Worm (Caenorhabditis elegans) whole organism, L1 larva: ENCODE data around the gene C17H12.2.

Experiments used
- aly-2 ChIP-seq: fragments of 150-350 bp; optimal IDR thresholded peaks from 2 replicates; lab custom pipeline; 2014; ENCODE audit warnings: missing biosample characterization, missing genetic modification characterization
- blmp-1 ChIP-seq: fragments of 150-350 bp; optimal IDR thresholded peaks from 2 replicates; lab custom pipeline; 2014; ENCODE audit warnings: missing biosample characterization, missing genetic modification characterization
- ceh-88 ChIP-seq: fragments of 200-800 bp; sonication (Bioruptor generic); IDR thresholded peaks from 2 replicates; pipeline ENCODE4 v1.3.6; 2022; ENCODE audit warnings: missing genetic modification characterization, missing compliant biosample characterization
- ceh-90 ChIP-seq: sonication (generic microtip); optimal IDR thresholded peaks from 2 replicates; lab custom pipeline; 2016; ENCODE audit warnings: missing genetic modification characterization, missing compliant biosample characterization
- ces-1 ChIP-seq: fragments of 150-350 bp; optimal IDR thresholded peaks from 2 replicates; lab custom pipeline; 2014; ENCODE audit warnings: missing biosample characterization, missing genetic modification reagents, missing genetic modification characterization
- efl-1 ChIP-seq, 4 experiments: fragments of 150-350 bp; optimal IDR thresholded peaks in 3 of 4; peaks in 1 of 4; 1 replicate in 1 of 4; 2 replicates in 3 of 4; lab custom pipeline; 2014; ENCODE audit warnings: missing biosample characterization in 2 of 4, missing genetic modification characterization in 2 of 4, missing genetic modification reagents in 2 of 4
- egl-13 ChIP-seq: sonication (generic microtip); optimal IDR thresholded peaks from 2 replicates; lab custom pipeline; 2016; ENCODE audit warnings: missing genotype, missing genetic modification reagents, missing genetic modification characterization, missing compliant biosample characterization
- elt-2 ChIP-seq: sonication (generic microtip); optimal IDR thresholded peaks from 2 replicates; lab custom pipeline; 2016; ENCODE audit warnings: missing genetic modification characterization, mild to moderate bottlenecking, inconsistent platforms, missing compliant biosample characterization, missing genetic modification reagents
- elt-3 ChIP-seq, 6 experiments: fragments of 150-350 bp in 1 of 6; sonication (generic microtip); optimal IDR thresholded peaks; 2 replicates each; lab custom pipeline; 2017 to 2018; ENCODE audit warnings: missing biosample characterization in 6 of 6, missing genetic modification characterization in 6 of 6, inconsistent platforms in 1 of 6
- fkh-10 ChIP-seq: sonication (generic microtip); optimal IDR thresholded peaks from 2 replicates; lab custom pipeline; 2017; ENCODE audit warnings: missing biosample characterization, missing genetic modification reagents, missing genetic modification characterization
- fkh-8 ChIP-seq: sonication (generic microtip); optimal IDR thresholded peaks from 2 replicates; lab custom pipeline; 2016; ENCODE audit warnings: mild to moderate bottlenecking, missing genetic modification characterization, missing compliant biosample characterization
- fos-1 ChIP-seq: fragments of 150-350 bp; optimal IDR thresholded peaks from 2 replicates; lab custom pipeline; 2014; ENCODE audit warnings: missing biosample characterization, missing genetic modification characterization
- grh-1 ChIP-seq: fragments of 200-800 bp; sonication (Bioruptor generic); IDR thresholded peaks from 2 replicates; pipeline ENCODE4 v1.3.6; 2022; ENCODE audit warnings: missing genetic modification reagents, missing genetic modification characterization, missing compliant biosample characterization
- hlh-17 ChIP-seq: fragments of 200-800 bp; sonication (Bioruptor generic); optimal IDR thresholded peaks from 2 replicates; lab custom pipeline; 2018; ENCODE audit warnings: missing genetic modification characterization, mild to moderate bottlenecking, missing compliant biosample characterization, moderate library complexity, borderline replicate concordance
- hlh-4 ChIP-seq: sonication (generic microtip); optimal IDR thresholded peaks from 2 replicates; lab custom pipeline; 2016; ENCODE audit warnings: mild to moderate bottlenecking, missing genetic modification characterization, missing compliant biosample characterization
- lin-14 ChIP-seq: fragments of 200-800 bp; sonication (Bioruptor generic); optimal IDR thresholded peaks from 2 replicates; lab custom pipeline; 2018; ENCODE audit warnings: mild to moderate bottlenecking, missing genetic modification characterization, moderate library complexity, missing compliant biosample characterization
- lin-15B ChIP-seq: fragments of 150-350 bp; sonication (generic microtip); optimal IDR thresholded peaks from 3 replicates; lab custom pipeline; 2014; ENCODE audit warnings: missing biosample characterization, missing genetic modification characterization
- lin-35 ChIP-seq, 2 experiments: fragments of 150-350 bp; optimal IDR thresholded peaks; 2 replicates each; lab custom pipeline; 2014; ENCODE audit warnings: missing biosample characterization in 2 of 2, missing genetic modification characterization in 2 of 2, missing genetic modification reagents in 2 of 2
- lin-39 ChIP-seq: fragments of 150-350 bp; optimal IDR thresholded peaks from 2 replicates; lab custom pipeline; 2014; ENCODE audit warnings: missing biosample characterization, missing genetic modification reagents, missing genetic modification characterization
- lir-3 ChIP-seq: sonication (generic microtip); optimal IDR thresholded peaks from 2 replicates; lab custom pipeline; 2016; ENCODE audit warnings: mild to moderate bottlenecking, missing genetic modification characterization, moderate library complexity, missing compliant biosample characterization; ENCODE audit not compliant: poor library complexity
- lsy-2 ChIP-seq, 2 experiments: fragments of 150-350 bp; optimal IDR thresholded peaks; 2 replicates each; lab custom pipeline; 2014; ENCODE audit warnings: missing biosample characterization in 2 of 2, missing genetic modification characterization in 2 of 2
- mab-9 ChIP-seq: fragments of 200-800 bp; sonication (Bioruptor generic); IDR thresholded peaks from 2 replicates; pipeline ENCODE4 v1.3.6; 2022; ENCODE audit warnings: missing genetic modification reagents, missing genetic modification characterization, missing compliant biosample characterization
- mef-2 ChIP-seq: fragments of 150-350 bp; optimal IDR thresholded peaks from 2 replicates; lab custom pipeline; 2014; ENCODE audit warnings: missing biosample characterization, missing genetic modification characterization
- nhr-20 ChIP-seq: sonication (generic microtip); optimal IDR thresholded peaks from 2 replicates; lab custom pipeline; 2016; ENCODE audit warnings: mild to moderate bottlenecking, missing genetic modification characterization, missing compliant biosample characterization
- nhr-237 ChIP-seq: fragments of 150-350 bp; optimal IDR thresholded peaks from 2 replicates; lab custom pipeline; 2014; ENCODE audit warnings: missing biosample characterization, missing genetic modification characterization
- nhr-28 ChIP-seq: fragments of 150-350 bp; optimal IDR thresholded peaks from 2 replicates; lab custom pipeline; 2014; ENCODE audit warnings: missing biosample characterization, missing genetic modification characterization
- nhr-71 ChIP-seq: sonication (generic microtip); optimal IDR thresholded peaks from 2 replicates; lab custom pipeline; 2016; ENCODE audit warnings: mild to moderate bottlenecking, missing genetic modification characterization, moderate library complexity, missing compliant biosample characterization
- nhr-85 ChIP-seq: sonication (generic microtip); peaks from one replicate; lab custom pipeline; 2016; ENCODE audit warnings: missing genetic modification characterization, inconsistent platforms, missing compliant biosample characterization
- pax-3 ChIP-seq: fragments of 200-800 bp; sonication (Bioruptor generic); optimal IDR thresholded peaks from 2 replicates; lab custom pipeline; 2018; ENCODE audit warnings: mild to moderate bottlenecking, missing genetic modification characterization, moderate library complexity, missing compliant biosample characterization
- pqm-1 ChIP-seq: sonication (generic microtip); optimal IDR thresholded peaks from 3 replicates; lab custom pipeline; 2017; ENCODE audit warnings: missing biosample characterization, missing genetic modification characterization
- rnt-1 ChIP-seq: sonication (generic microtip); optimal IDR thresholded peaks from 2 replicates; lab custom pipeline; 2016; ENCODE audit warnings: mild to moderate bottlenecking, missing genetic modification characterization, moderate library complexity, missing compliant biosample characterization
- snu-23 ChIP-seq: sonication (generic microtip); optimal IDR thresholded peaks from 2 replicates; lab custom pipeline; 2016; ENCODE audit warnings: missing genetic modification characterization, missing compliant biosample characterization
- sox-4 ChIP-seq: sonication (generic microtip); optimal IDR thresholded peaks from 2 replicates; lab custom pipeline; 2016; ENCODE audit warnings: missing genetic modification characterization, missing compliant biosample characterization
- sptf-1 ChIP-seq: fragments of 150-350 bp; optimal IDR thresholded peaks from 2 replicates; lab custom pipeline; 2014; ENCODE audit warnings: missing biosample characterization, missing genetic modification characterization
- unc-30 ChIP-seq: sonication (generic microtip); optimal IDR thresholded peaks from 2 replicates; lab custom pipeline; 2017; ENCODE audit warnings: missing biosample characterization, missing genetic modification characterization
- unc-62 ChIP-seq: fragments of 150-350 bp; optimal IDR thresholded peaks from 2 replicates; lab custom pipeline; 2014; ENCODE audit warnings: missing biosample characterization, missing genetic modification reagents, missing genetic modification characterization
- unc-86 ChIP-seq: sonication (generic microtip); optimal IDR thresholded peaks from 2 replicates; lab custom pipeline; 2016; ENCODE audit warnings: missing genetic modification characterization, missing compliant biosample characterization
- vab-15 ChIP-seq: sonication (generic microtip); optimal IDR thresholded peaks from 2 replicates; lab custom pipeline; 2017; ENCODE audit warnings: missing genotype, mild to moderate bottlenecking, missing genetic modification characterization, missing compliant biosample characterization
- zag-1 ChIP-seq: fragments of 150-350 bp; optimal IDR thresholded peaks from 2 replicates; lab custom pipeline; 2014; ENCODE audit warnings: missing biosample characterization, missing genetic modification characterization
- zip-4 ChIP-seq: fragments of 200-800 bp; sonication (Bioruptor generic); optimal IDR thresholded peaks from 2 replicates; lab custom pipeline; 2018; ENCODE audit warnings: mild to moderate bottlenecking, missing genetic modification characterization, moderate library complexity, missing compliant biosample characterization
- ztf-11 ChIP-seq, 2 experiments: sonication (generic microtip); optimal IDR thresholded peaks; 2 replicates each; lab custom pipeline; 2016 to 2017; ENCODE audit warnings: missing genetic modification characterization in 2 of 2, missing biosample characterization in 1 of 2, missing compliant biosample characterization in 1 of 2

The C17H12.2 gene

ce11 chrIV:6804815-6805214 is 14.5 kb upstream of the C17H12.2 start, which contains the start of gene C17H12.37:
TSS of gene C17H12.37 (plus strand) at chrIV:6805115.
- TF ChIP-seq elt-2 (tag; lab: Kevin White, UChicago) (no peak), lin-14 (GFP tag; lab: Kevin White, UChicago) (no peak), pax-3 (tag; lab: Kevin White, UChicago) (no peak), nhr-237 (tag; lab: Kevin White, UChicago) (no peak), unc-62 (GFP tag; lab: Kevin White, UChicago) (no peak), snu-23 (no peak), hlh-17 (no peak)

DNA sequence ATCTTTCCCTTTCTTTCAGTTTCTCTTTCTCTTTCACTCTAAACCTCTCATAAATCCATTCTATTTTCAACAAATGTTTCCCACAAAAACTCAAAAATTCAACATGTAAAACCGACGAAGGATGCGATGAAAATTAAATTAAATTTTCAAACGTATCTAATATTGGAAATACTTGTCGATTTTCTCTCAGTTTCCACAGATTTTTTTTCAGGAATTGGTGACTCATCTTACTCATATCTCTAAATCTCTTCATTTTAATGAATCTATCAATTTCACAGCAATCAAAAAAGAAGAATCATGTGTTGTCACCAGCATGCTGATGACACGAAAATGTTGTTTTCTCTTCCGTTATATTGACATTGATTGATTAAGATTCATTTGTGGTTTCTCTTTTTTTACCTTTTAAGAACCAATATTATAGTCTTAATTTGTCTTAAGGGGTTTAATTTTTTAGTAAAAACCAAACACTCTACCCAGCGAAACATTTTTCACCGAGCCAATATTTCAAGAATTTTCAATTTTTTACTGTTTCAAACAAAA is 13.6 kb upstream of the C17H12.2 start:
- TF ChIP-seq lir-3 (tag; lab: Kevin White, UChicago) (no peak), ceh-90 (no peak), grh-1 (GFP tag; lab: Robert Waterston, UW) (no peak), elt-3 (tag; optimal IDR thresholded peaks at IDR 0.05; lab: Kevin White, UChicago) (peak in 1 of 6 experiments; percentile 52), fkh-10 (GFP tag; lab: Kevin White, UChicago) (no peak), unc-86 (tag; lab: Kevin White, UChicago) (no peak), blmp-1 (tag; lab: Kevin White, UChicago) (peak; percentile 61), hlh-4 (tag; lab: Kevin White, UChicago) (no peak), lin-14 (GFP tag; lab: Kevin White, UChicago) (peak; percentile 71), lin-39 (tag; lab: Kevin White, UChicago) (peak; percentile 62), lin-35 (GFP tag; optimal IDR thresholded peaks at IDR 0.05; lab: Kevin White, UChicago) (peak in 1 of 2 experiments; percentile 23), ztf-11 (tag; optimal IDR thresholded peaks at IDR 0.05; lab: Kevin White, UChicago) (no peak), zag-1 (tag; lab: Kevin White, UChicago) (no peak), fkh-8 (tag; lab: Kevin White, UChicago) (no peak), rnt-1 (tag; lab: Kevin White, UChicago) (peak; percentile 66), nhr-20 (tag; lab: Kevin White, UChicago) (peak; percentile 20), snu-23 (peak; percentile 31), ces-1 (no peak), zip-4 (no peak), pqm-1 (tag; lab: Kevin White, UChicago) (no peak), efl-1 (optimal IDR thresholded peaks at IDR 0.05; lab: Kevin White, UChicago) (no peak), efl-1 (GFP tag; optimal IDR thresholded peaks at IDR 0.05 in 1 of 2; lab: Kevin White, UChicago) (peak in 1 of 2 experiments; percentile 60), nhr-71 (tag; lab: Kevin White, UChicago) (peak; percentile 38), mef-2 (tag; lab: Kevin White, UChicago) (no peak), mab-9 (GFP tag; lab: Robert Waterston, UW) (no peak), vab-15 (tag; lab: Kevin White, UChicago) (no peak), nhr-28 (no peak), fos-1 (tag; lab: Kevin White, UChicago) (peak; percentile 3), sptf-1 (no peak), nhr-85 (peak; percentile 72), lin-15B (tag; lab: Kevin White, UChicago) (no peak), unc-62 (GFP tag; lab: Kevin White, UChicago) (no peak), unc-30 (no peak)

DNA sequence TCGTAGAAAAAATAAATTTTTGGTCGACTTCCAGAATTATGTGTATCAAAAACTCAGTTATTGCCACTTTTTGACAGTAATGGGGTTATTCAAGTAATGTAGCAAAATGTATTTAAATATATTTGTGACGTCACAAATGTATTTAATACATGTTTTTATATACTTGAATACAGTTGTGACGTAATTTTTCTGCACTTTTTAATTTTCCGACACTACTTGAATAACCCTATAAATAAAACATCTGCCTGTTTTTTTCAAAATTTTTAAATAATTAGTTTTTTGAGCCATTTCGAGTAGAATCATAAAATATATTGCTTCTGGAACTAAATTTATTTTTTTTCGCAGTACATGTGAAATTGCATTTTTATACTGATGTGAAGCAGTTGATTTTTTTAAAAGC is 13.0 kb upstream of the C17H12.2 start:
- TF ChIP-seq ceh-88 (no peak), sox-4 (tag; lab: Kevin White, UChicago) (no peak), mab-9 (GFP tag; lab: Robert Waterston, UW) (no peak), aly-2 (tag; lab: Kevin White, UChicago) (no peak), fos-1 (tag; lab: Kevin White, UChicago) (no peak), efl-1 (optimal IDR thresholded peaks at IDR 0.05; lab: Kevin White, UChicago) (no peak), efl-1 (GFP tag; optimal IDR thresholded peaks at IDR 0.05 in 1 of 2; lab: Kevin White, UChicago) (no peak), mef-2 (tag; lab: Kevin White, UChicago) (no peak), egl-13 (tag; lab: Kevin White, UChicago) (no peak), fkh-8 (tag; lab: Kevin White, UChicago) (no peak), lin-35 (GFP tag; optimal IDR thresholded peaks at IDR 0.05; lab: Kevin White, UChicago) (no peak), lsy-2 (tag; optimal IDR thresholded peaks at IDR 0.05; lab: Kevin White, UChicago) (no peak)
